Worm (Caenorhabditis elegans): Measurements from ENCODE around the gene nspe-7.

DNA sequence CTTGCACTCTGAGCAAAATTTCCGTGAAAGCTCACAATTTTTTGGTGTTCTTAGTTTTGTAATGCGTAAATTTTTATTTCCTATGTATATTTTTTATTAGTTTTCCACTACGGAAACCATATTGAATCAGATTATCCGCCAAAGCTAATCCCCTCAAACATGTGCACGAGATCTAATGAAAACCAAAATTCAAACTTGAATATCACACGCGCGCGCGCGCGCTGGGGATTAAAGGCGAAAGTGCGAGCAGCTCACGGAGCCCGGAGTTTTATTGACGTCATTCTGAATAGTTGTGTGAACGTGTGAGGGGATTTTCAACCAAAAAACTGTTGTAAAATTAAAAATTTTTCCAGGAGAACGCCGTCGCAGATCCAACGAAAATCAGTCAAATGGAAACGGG is 41.9 kb downstream of the nspe-7 start:
- TF ChIP-seq pha-4 (tag; optimal IDR thresholded peaks at IDR 0.05) (no peak), elt-2 (tag; optimal IDR thresholded peaks at IDR 0.05) (no peak), ceh-9 (tag; optimal IDR thresholded peaks at IDR 0.05) (no peak), ceh-45 (GFP tag; IDR thresholded peaks at IDR 0.05) (no peak), unc-55 (GFP tag; optimal IDR thresholded peaks at IDR 0.05) (no peak), ceh-2 (tag; optimal IDR thresholded peaks at IDR 0.05) (no peak), lim-6 (tag; optimal IDR thresholded peaks at IDR 0.05) (no peak), eyg-1 (tag; optimal IDR thresholded peaks at IDR 0.05) (no peak), nfya-1 (tag; optimal IDR thresholded peaks at IDR 0.05) (no peak), odd-2 (tag; optimal IDR thresholded peaks at IDR 0.05) (no peak)

Measured in whole organism, late embryonic.